Worm (Caenorhabditis elegans): ENCODE data around the gene F52H2.1.

F52H2.1 gene

DNA sequence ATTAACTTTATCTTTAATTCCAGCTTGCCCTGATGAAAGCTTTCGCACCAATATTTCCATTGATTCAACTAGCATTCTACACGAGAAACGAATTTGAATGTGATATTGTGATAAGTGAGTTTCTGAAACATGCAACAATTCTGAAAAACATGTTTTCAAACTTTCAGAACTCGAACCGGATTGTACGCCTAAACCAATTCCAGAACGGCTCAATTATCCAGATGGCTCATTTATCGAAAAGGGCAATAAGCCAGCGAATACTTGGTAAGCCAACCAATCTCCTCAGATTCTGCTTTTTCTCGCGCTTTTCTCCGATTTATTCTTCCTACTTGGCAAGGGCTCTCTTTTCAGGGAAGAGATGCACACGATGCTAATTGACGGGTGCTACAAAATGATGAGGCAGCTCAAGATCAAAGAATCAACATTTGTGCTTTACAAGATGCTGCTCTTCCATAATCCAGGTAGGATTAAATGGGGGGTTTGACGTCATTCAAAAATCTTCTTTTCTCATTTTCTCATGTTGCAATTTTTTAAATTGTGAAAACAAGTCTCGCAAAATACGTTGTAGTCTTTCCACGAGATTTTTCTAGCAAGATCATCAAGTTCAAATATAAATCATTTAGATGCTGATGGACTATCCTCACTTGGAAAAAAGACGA lies 31.6 kb downstream of the F52H2.1 start:
- peak; percentile 27 for TF ChIP-seq K12H6.12 (tag; optimal IDR thresholded peaks at IDR 0.05)
- TF ChIP-seq B0035.1 (tag; optimal IDR thresholded peaks at IDR 0.05), result no peak

DNA sequence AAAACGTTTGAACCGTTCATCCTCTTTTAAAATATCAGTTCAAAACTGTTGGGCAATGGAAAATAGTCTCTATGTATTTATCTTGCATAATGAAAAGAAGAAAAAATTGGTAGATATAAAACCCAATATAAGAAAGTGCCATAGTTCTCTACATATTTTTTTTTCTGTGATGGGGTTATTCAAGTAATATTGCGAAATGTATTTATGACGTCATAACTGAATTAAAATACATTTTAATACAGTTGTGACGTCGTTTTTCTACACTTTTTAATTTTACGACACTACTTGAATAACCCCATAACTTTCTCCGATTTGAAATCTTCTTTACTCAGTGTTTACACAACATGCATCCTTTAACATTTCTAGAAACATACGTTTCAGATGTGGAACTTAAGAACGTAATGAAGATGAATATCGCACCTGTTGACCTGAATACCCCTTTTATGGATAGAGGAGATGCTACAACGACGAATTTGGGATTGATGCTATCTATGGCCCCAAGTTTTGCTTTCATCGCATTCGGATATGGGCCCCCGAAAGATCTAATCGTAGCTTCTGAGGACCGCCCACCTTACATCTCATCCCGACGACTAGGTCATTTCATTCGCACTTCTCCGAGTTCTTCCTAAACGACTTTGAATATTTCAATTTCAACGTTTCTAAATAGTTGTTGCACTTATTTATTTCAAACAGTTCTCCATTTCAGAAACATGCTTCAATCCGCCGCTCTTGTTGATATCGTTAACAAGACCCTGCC lies 34.8 kb downstream of the F52H2.1 start, which contains the start of gene T03G6.1:
T03G6.1 (plus strand) TSS at position 707 of the 757 bp plus-strand sequence.
- TF ChIP-seq madf-3 (GFP tag; IDR thresholded peaks at IDR 0.05) (no peak), cebp-1 (GFP tag; IDR thresholded peaks at IDR 0.05) (no peak), cebp-1 (tag; optimal IDR thresholded peaks at IDR 0.05) (peak; percentile 54)

ce11 chrX:2613077-2613476 lies 40.2 kb downstream of the F52H2.1 start:
- TF ChIP-seq lin-54 (GFP tag; optimal IDR thresholded peaks at IDR 0.05) (peak; percentile 63), ztf-18 (tag; optimal IDR thresholded peaks at IDR 0.05) (peak; percentile 80), dox-1 (GFP tag; IDR thresholded peaks at IDR 0.05) (peak; percentile 94), tbp1 (GFP tag; optimal IDR thresholded peaks at IDR 0.05) (peak; percentile 97), dpff-1 (tag; optimal IDR thresholded peaks at IDR 0.05) (no peak), xnd-1 (tag; optimal IDR thresholded peaks at IDR 0.05) (no peak), sea-2 (GFP tag; IDR thresholded peaks at IDR 0.05) (no peak), snpc-3.4 (tag; optimal IDR thresholded peaks at IDR 0.05) (peak; percentile 56), athp-1 (tag; optimal IDR thresholded peaks at IDR 0.05) (peak; percentile 61), madf-10 (tag; optimal IDR thresholded peaks at IDR 0.05) (peak; percentile 42), ceh-40 (GFP tag; IDR thresholded peaks at IDR 0.05) (peak; percentile 78; the same call in 1 of the 2 replicates), madf-8 (GFP tag; conservative IDR thresholded peaks at IDR 0.05) (no peak), attf-3 (GFP tag; conservative IDR thresholded peaks at IDR 0.05) (0 out of 2 replicates have a peak, but pooled peaks have one; percentile 22), Y79H2A.3 (GFP tag; conservative IDR thresholded peaks at IDR 0.05) (no peak), sdz-38 (tag; optimal IDR thresholded peaks at IDR 0.05) (no peak), T07F8.4 (tag; optimal IDR thresholded peaks at IDR 0.05) (peak; percentile 61), rec-8 (tag; optimal IDR thresholded peaks at IDR 0.05) (peak in 1 of 2 experiments; percentile 69), rpc-1 (optimal IDR thresholded peaks at IDR 0.05) (peak; percentile 94), rpc-1 (tag; optimal IDR thresholded peaks at IDR 0.05) (peak; percentile 94), ceh-100 (GFP tag; IDR thresholded peaks at IDR 0.05) (peak; percentile 28; the same call in 1 of the 2 replicates), cebp-1 (GFP tag; IDR thresholded peaks at IDR 0.05) (0 out of 2 replicates have a peak, but pooled peaks have one; percentile 44), cebp-1 (tag; optimal IDR thresholded peaks at IDR 0.05) (peak; percentile 79), ztf-22 (GFP tag; optimal IDR thresholded peaks at IDR 0.05) (peak; percentile 14), akir-1 (GFP tag; optimal IDR thresholded peaks at IDR 0.05) (no peak), mcd-1 (GFP tag; IDR thresholded peaks at IDR 0.05) (peak; percentile 40), F57A8.1 (GFP tag; optimal IDR thresholded peaks at IDR 0.05) (peak; percentile 76), chd-7 (tag; optimal IDR thresholded peaks at IDR 0.05) (peak; percentile 81), cebp-2 (GFP tag; IDR thresholded peaks at IDR 0.05) (peak; percentile 88; the same call in 1 of the 2 replicates), snpc-4 (GFP tag; optimal IDR thresholded peaks at IDR 0.05) (peak; percentile 66), snpc-4 (tag; optimal IDR thresholded peaks at IDR 0.05) (peak; percentile 8 to 84 (median 74)), zfh-2 (GFP tag; conservative IDR thresholded peaks at IDR 0.05) (no peak), D2030.7 (GFP tag; IDR thresholded peaks at IDR 0.05) (peak; percentile 82), hmg-20 (GFP tag; IDR thresholded peaks at IDR 0.05) (peak; percentile 70; the same call in 1 of the 2 replicates), nfya-2 (GFP tag; IDR thresholded peaks at IDR 0.05) (0 out of 2 replicates have a peak, but pooled peaks have one; percentile 47), pha-4 (tag; optimal IDR thresholded peaks at IDR 0.05) (no peak), hrde-1 (tag; optimal IDR thresholded peaks at IDR 0.05; ENCODE audit: borderline replicate concordance) (peak; percentile 64), T26A5.8 (tag; optimal IDR thresholded peaks at IDR 0.05) (peak; percentile 20), tlf-1 (GFP tag; optimal IDR thresholded peaks at IDR 0.05) (peak; percentile 32), madf-6 (GFP tag; IDR thresholded peaks at IDR 0.05) (peak; percentile 64)
